Worm (Caenorhabditis elegans) whole organism, midembryonic: ENCODE data around the gene sup-18.

Experiments used
- cog-1 ChIP-seq: sonication (generic microtip); optimal IDR thresholded peaks from 2 replicates; lab custom pipeline; 2016; ENCODE audit warnings: missing genetic modification characterization, missing compliant biosample characterization
- flt-1 ChIP-seq: fragments of 200-800 bp; sonication (Bioruptor generic); IDR thresholded peaks from 2 replicates; pipeline ENCODE4 v1.3.6; 2022; ENCODE audit warnings: missing genetic modification characterization, missing compliant biosample characterization
- klf-2 ChIP-seq: fragments of 200-800 bp; sonication (Bioruptor generic); conservative IDR thresholded peaks from 2 replicates; pipeline ENCODE4 v1.3.6; 2022; ENCODE audit warnings: missing genetic modification reagents, missing genetic modification characterization, missing compliant biosample characterization
- med-1 ChIP-seq: sonication (generic microtip); optimal IDR thresholded peaks from 2 replicates; lab custom pipeline; 2017; ENCODE audit warnings: missing genetic modification characterization, mild to moderate bottlenecking, missing compliant biosample characterization, antibody characterized with exemption, missing genetic modification reagents; ENCODE audit not compliant: insufficient read depth
- ref-1 ChIP-seq: fragments of 200-800 bp; sonication (Bioruptor generic); conservative IDR thresholded peaks from 2 replicates; pipeline ENCODE4 v1.3.6; 2022; ENCODE audit warnings: missing genetic modification reagents, missing genetic modification characterization, missing compliant biosample characterization
- tab-1 ChIP-seq: fragments of 200-800 bp; sonication (Bioruptor generic); IDR thresholded peaks from 2 replicates; pipeline ENCODE4 v1.3.6; 2022; ENCODE audit warnings: missing genetic modification characterization, missing compliant biosample characterization
- ztf-23 ChIP-seq: fragments of 200-800 bp; sonication (Bioruptor generic); IDR thresholded peaks from 2 replicates; pipeline ENCODE4 v1.3.6; 2022; ENCODE audit warnings: missing genetic modification reagents, missing genetic modification characterization, missing compliant biosample characterization

DNA sequence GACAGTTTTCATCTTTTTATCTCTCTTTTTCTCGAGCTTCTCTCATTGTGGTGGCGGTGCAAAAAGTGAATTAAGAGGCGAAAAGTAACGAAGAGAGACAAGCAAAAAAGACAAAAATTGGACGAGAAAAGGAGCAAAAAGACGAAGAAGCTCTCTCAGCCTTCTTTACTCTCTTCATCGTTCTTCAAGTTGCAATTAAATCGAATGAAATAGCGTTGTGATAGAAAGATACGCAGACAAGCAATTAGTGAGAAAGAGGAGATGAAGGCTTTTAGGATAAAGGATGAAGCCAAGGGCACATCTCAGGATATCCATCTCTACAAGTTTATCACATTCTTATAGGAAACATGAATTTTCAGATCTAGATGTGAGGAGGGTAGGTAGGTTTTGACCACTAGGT lies 30.5 kb downstream of the sup-18 start:
- TF ChIP-seq flt-1 (GFP tag; lab: Robert Waterston, UW) (no peak), cog-1 (tag; lab: Kevin White, UChicago) (no peak), ztf-23 (GFP tag; lab: Robert Waterston, UW) (no peak), ref-1 (GFP tag; lab: Robert Waterston, UW) (no peak), tab-1 (GFP tag; lab: Robert Waterston, UW) (no peak), med-1 (GFP tag; lab: Kevin White, UChicago) (no peak), klf-2 (GFP tag; lab: Robert Waterston, UW) (no peak)
